Fruit fly (Drosophila melanogaster) whole organism, embryonic: Measurements from ENCODE around the gene Snx17.

Experiments
- Ada2b ChIP-seq: fragments of 200-800 bp; sonication (Bioruptor generic); IDR thresholded peaks from 2 replicates; pipeline ENCODE4 v1.3.6; 2022; ENCODE audit warnings: missing biosample characterization, missing genetic modification characterization
- Antp ChIP-seq: fragments of 200-800 bp; sonication (Bioruptor generic); optimal IDR thresholded peaks from 3 replicates; lab custom pipeline; 2016; ENCODE audit warnings: missing biosample characterization, missing genetic modification characterization
- Awh ChIP-seq: fragments of 200-800 bp; sonication (Bioruptor generic); IDR thresholded peaks from 2 replicates; pipeline ENCODE4, ENCODE4 v1.3.6; 2022; ENCODE audit warnings: missing biosample characterization, missing genetic modification characterization
- Bdp1 ChIP-seq: fragments of 200-800 bp; sonication (Bioruptor generic); optimal IDR thresholded peaks from 3 replicates; lab custom pipeline; 2016; ENCODE audit warnings: missing biosample characterization, missing genetic modification characterization
- CG1024 ChIP-seq: fragments of 200-800 bp; sonication (Bioruptor generic); IDR thresholded peaks from 2 replicates; pipeline ENCODE4 v1.3.6; 2022; ENCODE audit warnings: missing biosample characterization, missing genetic modification characterization
- CG10543 ChIP-seq: fragments of 200-800 bp; sonication (Bioruptor generic); optimal IDR thresholded peaks from 3 replicates; lab custom pipeline; 2017; ENCODE audit warnings: missing biosample characterization, mild to moderate bottlenecking, missing genetic modification characterization, moderate library complexity
- CG11093 ChIP-seq: fragments of 200-800 bp; sonication (Bioruptor generic); IDR thresholded peaks from 3 replicates; pipeline ENCODE4 v1.3.6; 2022; ENCODE audit warnings: missing biosample characterization, missing genetic modification characterization
- CG11696 ChIP-seq: fragments of 200-800 bp; sonication (Bioruptor generic); IDR thresholded peaks from 2 replicates; pipeline ENCODE4 v1.3.6; 2022; ENCODE audit warnings: missing biosample characterization, missing genetic modification characterization
- CG1233 ChIP-seq: fragments of 200-800 bp; sonication (Bioruptor generic); optimal IDR thresholded peaks from 4 replicates; lab custom pipeline; 2018; ENCODE audit warnings: missing biosample characterization, mild to moderate bottlenecking, missing genetic modification characterization
- CG14014 ChIP-seq: fragments of 200-800 bp; sonication (Bioruptor generic); IDR thresholded peaks from 2 replicates; pipeline ENCODE4 v1.3.6; 2022; ENCODE audit warnings: missing biosample characterization, missing genetic modification characterization
- CG15269 ChIP-seq: fragments of 200-800 bp; sonication (Bioruptor generic); optimal IDR thresholded peaks from 2 replicates; lab custom pipeline; 2018; ENCODE audit warnings: missing biosample characterization, mild to moderate bottlenecking, missing genetic modification characterization, moderate library complexity
- CG1602 ChIP-seq: fragments of 200-800 bp; sonication (Bioruptor generic); optimal IDR thresholded peaks from 3 replicates; lab custom pipeline; 2016; ENCODE audit warnings: missing biosample characterization, missing genetic modification characterization
- CG1603 ChIP-seq: fragments of 200-800 bp; sonication (Bioruptor generic); optimal IDR thresholded peaks from 2 replicates; lab custom pipeline; 2019; ENCODE audit warnings: missing biosample characterization, mild to moderate bottlenecking, missing genetic modification characterization, moderate library complexity
- CG16863 ChIP-seq: fragments of 200-800 bp; sonication (Bioruptor generic); optimal IDR thresholded peaks from 3 replicates; lab custom pipeline; 2016; ENCODE audit warnings: missing biosample characterization, missing genetic modification characterization
- CG17802 ChIP-seq: fragments of 200-800 bp; sonication (Bioruptor generic); optimal IDR thresholded peaks from 2 replicates; lab custom pipeline; 2018; ENCODE audit warnings: missing biosample characterization, mild to moderate bottlenecking, missing genetic modification characterization, moderate library complexity
- CG17912 ChIP-seq: fragments of 200-800 bp; sonication (Bioruptor generic); optimal IDR thresholded peaks from 2 replicates; lab custom pipeline; 2018; ENCODE audit warnings: missing biosample characterization, mild to moderate bottlenecking, missing genetic modification characterization
- CG2116 ChIP-seq: fragments of 200-800 bp; sonication (Bioruptor generic); optimal IDR thresholded peaks from 3 replicates; lab custom pipeline; 2018; ENCODE audit warnings: missing biosample characterization, mild to moderate bottlenecking, missing genetic modification characterization
- CG2120 ChIP-seq: fragments of 200-800 bp; sonication (Bioruptor generic); optimal IDR thresholded peaks from 3 replicates; lab custom pipeline; 2016; ENCODE audit warnings: missing biosample characterization, missing genetic modification characterization
- CG30020 ChIP-seq: fragments of 200-800 bp; optimal IDR thresholded peaks from 2 replicates; lab custom pipeline; 2019; ENCODE audit warnings: missing biosample characterization, mild to moderate bottlenecking, missing genetic modification characterization, moderate library complexity
- CG34422 ChIP-seq: fragments of 200-800 bp; sonication (Bioruptor generic); IDR thresholded peaks from 3 replicates; pipeline ENCODE4 v1.3.6; 2022; ENCODE audit warnings: missing biosample characterization, missing genetic modification characterization
- CG6765 ChIP-seq: fragments of 200-800 bp; sonication (Bioruptor generic); optimal IDR thresholded peaks from 3 replicates; lab custom pipeline; 2017; ENCODE audit warnings: missing biosample characterization, mild to moderate bottlenecking, missing genetic modification characterization
- CG9215 ChIP-seq: fragments of 200-800 bp; sonication (Bioruptor generic); IDR thresholded peaks from 2 replicates; pipeline ENCODE4 v1.3.6; 2022; ENCODE audit warnings: missing biosample characterization, missing genetic modification characterization
- CG9437 ChIP-seq: fragments of 200-800 bp; sonication (Bioruptor generic); optimal IDR thresholded peaks from 2 replicates; lab custom pipeline; 2018; ENCODE audit warnings: missing biosample characterization, mild to moderate bottlenecking, missing genetic modification characterization
- D19A ChIP-seq: fragments of 200-800 bp; optimal IDR thresholded peaks from 3 replicates; lab custom pipeline; 2019; ENCODE audit warnings: missing biosample characterization, mild to moderate bottlenecking, missing genetic modification characterization, moderate library complexity
- D19B ChIP-seq: fragments of 200-800 bp; sonication (Bioruptor generic); optimal IDR thresholded peaks from 2 replicates; lab custom pipeline; 2017; ENCODE audit warnings: missing biosample characterization, mild to moderate bottlenecking, missing genetic modification characterization
- Dp ChIP-seq: fragments of 200-800 bp; sonication (Bioruptor generic); optimal IDR thresholded peaks from 2 replicates; lab custom pipeline; 2018; ENCODE audit warnings: missing biosample characterization, mild to moderate bottlenecking, missing genetic modification characterization, moderate library complexity
- Gug ChIP-seq: fragments of 200-800 bp; sonication (Bioruptor generic); IDR thresholded peaks from 4 replicates; pipeline ENCODE4 v1.3.6; 2022; ENCODE audit warnings: missing biosample characterization, missing genetic modification characterization
- Lhr ChIP-seq: fragments of 200-800 bp; sonication (Bioruptor generic); optimal IDR thresholded peaks from 3 replicates; lab custom pipeline; 2017; ENCODE audit warnings: mild to moderate bottlenecking, missing biosample characterization, missing genetic modification reagents, missing genetic modification characterization
- Med ChIP-seq: fragments of 200-800 bp; sonication (Bioruptor generic); peaks from one replicate; lab custom pipeline; 2016; ENCODE audit warnings: missing biosample characterization, missing genetic modification characterization, mild to moderate bottlenecking, inconsistent platforms, moderate library complexity
- Ssrp ChIP-seq: fragments of 200-800 bp; sonication (Bioruptor generic); optimal IDR thresholded peaks from 2 replicates; lab custom pipeline; 2018; ENCODE audit warnings: missing biosample characterization, mild to moderate bottlenecking, missing genetic modification characterization, moderate library complexity
- amos ChIP-seq: fragments of 200-800 bp; sonication (Bioruptor generic); IDR thresholded peaks from 2 replicates; pipeline ENCODE4 v1.3.6; 2022; ENCODE audit warnings: missing biosample characterization, missing genetic modification characterization; ENCODE audit not compliant: partially characterized antibody
- ato ChIP-seq: fragments of 200-800 bp; sonication (Bioruptor generic); IDR thresholded peaks from 2 replicates; pipeline ENCODE4 v1.3.6; 2022; ENCODE audit warnings: missing biosample characterization, missing genetic modification characterization; ENCODE audit not compliant: partially characterized antibody
- dm ChIP-seq: fragments of 200-800 bp; sonication (Bioruptor generic); optimal IDR thresholded peaks from 3 replicates; lab custom pipeline; 2016; ENCODE audit warnings: missing biosample characterization, missing genetic modification characterization
- lab ChIP-seq: fragments of 200-800 bp; sonication (Bioruptor generic); optimal IDR thresholded peaks from 3 replicates; lab custom pipeline; 2017; ENCODE audit warnings: missing biosample characterization, missing genetic modification characterization, mild to moderate bottlenecking, moderate library complexity, missing genetic modification reagents
- lola ChIP-seq, 3 experiments: fragments of >200 bp in 2 of 3; fragments of 200-800 bp in 1 of 3; sonication (Bioruptor generic) in 1 of 3; optimal IDR thresholded peaks; 2 replicates each; lab custom pipeline; 2017 to 2019; ENCODE audit warnings: missing biosample characterization in 3 of 3, missing genetic modification characterization in 3 of 3, mild to moderate bottlenecking in 1 of 3, moderate library complexity in 1 of 3
- lov ChIP-seq, 2 experiments: fragments of 200-800 bp in 1 of 2; fragments of >200 bp in 1 of 2; sonication (Bioruptor generic) in 1 of 2; IDR thresholded peaks in 1 of 2; optimal IDR thresholded peaks in 1 of 2; 2 replicates in 1 of 2; 3 replicates in 1 of 2; pipeline versions ENCODE4 v1.3.6 to Lab custom; 2017 to 2022; ENCODE audit warnings: missing biosample characterization in 1 of 2, missing genetic modification characterization in 1 of 2
- luna ChIP-seq: fragments of 200-800 bp; sonication (Bioruptor generic); optimal IDR thresholded peaks from 2 replicates; lab custom pipeline; 2016; ENCODE audit warnings: missing biosample characterization, missing genetic modification characterization
- nmo ChIP-seq: fragments of 200-800 bp; sonication (Bioruptor generic); optimal IDR thresholded peaks from 2 replicates; lab custom pipeline; 2018; ENCODE audit warnings: missing biosample characterization, mild to moderate bottlenecking, missing genetic modification characterization, moderate library complexity
- otp ChIP-seq: fragments of 200-800 bp; sonication (Bioruptor generic); IDR thresholded peaks from 3 replicates; pipeline ENCODE4, ENCODE4 v1.3.6; 2022; ENCODE audit warnings: missing biosample characterization, missing genetic modification characterization
- scrt ChIP-seq: fragments of 200-800 bp; sonication (Bioruptor generic); optimal IDR thresholded peaks from 2 replicates; lab custom pipeline; 2018; ENCODE audit warnings: missing biosample characterization, mild to moderate bottlenecking, missing genetic modification characterization, moderate library complexity
- sd ChIP-seq: fragments of 200-800 bp; sonication (Bioruptor generic); optimal IDR thresholded peaks from 3 replicates; lab custom pipeline; 2018; ENCODE audit warnings: missing biosample characterization, mild to moderate bottlenecking, missing genetic modification characterization, moderate library complexity
- sens ChIP-seq: fragments of 200-800 bp; sonication (Bioruptor generic); peaks from one replicate; lab custom pipeline; 2016; ENCODE audit warnings: missing biosample characterization, missing genetic modification characterization
- so ChIP-seq: fragments of 200-800 bp; sonication (Bioruptor generic); IDR thresholded peaks from 3 replicates; pipeline ENCODE4 v1.3.6; 2022; ENCODE audit warnings: missing biosample characterization, missing genetic modification characterization
- sob ChIP-seq: fragments of 200-800 bp; sonication (Bioruptor generic); IDR thresholded peaks from 2 replicates; pipeline ENCODE4 v1.3.6; 2022; ENCODE audit warnings: missing biosample characterization, missing genetic modification characterization
- sr ChIP-seq: fragments of 200-800 bp; sonication (Bioruptor generic); IDR thresholded peaks from 3 replicates; pipeline ENCODE4 v1.3.6; 2022; ENCODE audit warnings: missing biosample characterization, missing genetic modification characterization
- tx ChIP-seq: fragments of 200-800 bp; sonication (Bioruptor generic); optimal IDR thresholded peaks from 2 replicates; lab custom pipeline; 2016; ENCODE audit warnings: missing biosample characterization, missing genetic modification characterization
- vfl ChIP-seq: fragments of 200-800 bp; sonication (Bioruptor generic); optimal IDR thresholded peaks from 2 replicates; lab custom pipeline; 2016; ENCODE audit warnings: missing biosample characterization, missing genetic modification characterization
- vvl ChIP-seq: fragments of 200-800 bp; sonication (Bioruptor generic); IDR thresholded peaks from 2 replicates; pipeline ENCODE4 v1.3.6; 2022; ENCODE audit warnings: missing biosample characterization, missing genetic modification characterization
- zen2 ChIP-seq: fragments of 200-800 bp; sonication (Bioruptor generic); IDR thresholded peaks from 3 replicates; pipeline ENCODE4 v1.3.6; 2022; ENCODE audit warnings: missing biosample characterization, missing genetic modification characterization; ENCODE audit not compliant: partially characterized antibody

The Snx17 gene

DNA sequence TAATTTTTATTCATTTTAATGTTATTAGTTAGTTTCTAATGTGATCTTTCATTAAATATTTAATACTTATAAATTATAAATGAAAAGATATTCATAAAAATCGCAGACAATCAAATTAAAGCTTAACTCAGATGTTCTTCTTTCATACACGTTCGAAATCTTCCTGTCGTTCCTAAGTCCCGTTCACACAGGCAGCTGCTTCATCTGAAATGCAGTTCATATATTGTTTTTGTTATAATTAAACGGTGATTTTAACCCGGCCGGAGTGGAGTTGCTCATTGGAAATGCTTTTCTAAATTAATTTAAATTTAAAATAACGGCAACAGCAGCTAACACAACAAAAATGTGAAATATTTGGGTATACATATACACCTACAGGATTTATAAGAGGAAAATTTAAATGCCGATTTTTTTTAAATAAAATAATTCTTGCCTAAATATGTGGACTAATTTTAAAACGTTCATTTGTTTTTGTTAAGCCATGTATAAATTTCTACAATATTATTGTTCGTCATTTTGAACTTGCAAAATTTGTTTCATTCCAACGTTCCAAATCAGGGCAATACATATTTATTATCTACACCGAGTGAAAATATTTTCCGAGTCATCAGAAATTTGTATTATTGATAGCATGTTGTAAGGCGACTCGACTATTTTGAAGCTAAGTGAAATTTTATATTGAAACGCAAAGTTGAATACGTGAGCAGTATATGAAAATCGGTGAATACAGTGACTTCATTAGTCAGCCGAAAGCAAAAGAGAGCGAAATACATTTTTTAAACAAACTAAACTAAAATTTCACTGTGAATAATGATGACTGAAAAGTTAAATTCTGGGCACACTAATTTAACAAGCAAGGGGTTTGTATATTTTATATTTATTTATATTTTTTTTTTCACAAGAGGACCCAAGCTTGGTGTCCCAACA is 32.2 kb upstream of the Snx17 start, which contains the start of gene me31B (continued):
- TF ChIP-seq Gug (no peak), D19A (tag; lab: Kevin White, UChicago) (no peak), CG30020 (peak; percentile 100), CG9437 (no peak), CG11093 (no peak), CG1233 (GFP tag; lab: Kevin White, UChicago) (peak; percentile 17), sr (GFP tag; lab: Robert Waterston, UW) (no peak), CG2116 (GFP tag; lab: Kevin White, UChicago) (no peak), ato (GFP tag; lab: Robert Waterston, UW) (no peak), otp (GFP tag; lab: Robert Waterston, UW) (no peak), Ada2b (no peak), Lhr (peak; percentile 7), CG34422 (GFP tag; lab: Robert Waterston, UW) (no peak), Antp (no peak), CG17802 (tag; lab: Kevin White, UChicago) (peak; percentile 96), Med (peak; percentile 27), nmo (peak; percentile 61), CG9215 (GFP tag; lab: Robert Waterston, UW) (no peak), Dp (GFP tag; lab: Kevin White, UChicago) (no peak), CG1603 (peak; percentile 99), lab (no peak), CG10543 (no peak), CG16863 (GFP tag; lab: Kevin White, UChicago) (no peak), zen2 (GFP tag; lab: Robert Waterston, UW) (no peak), CG2120 (GFP tag; lab: Kevin White, UChicago) (no peak), vfl (GFP tag; lab: Kevin White, UChicago) (no peak), CG6765 (GFP tag; lab: Kevin White, UChicago) (no peak), lov (optimal IDR thresholded peaks at IDR 0.05; lab: Kevin White, UChicago) (no peak), lov (GFP tag; IDR thresholded peaks at IDR 0.05; lab: Robert Waterston, UW) (no peak), sd (tag; lab: Kevin White, UChicago) (peak; percentile 15), CG1602 (GFP tag; lab: Kevin White, UChicago) (no peak), CG15269 (tag; lab: Kevin White, UChicago) (no peak), amos (GFP tag; lab: Robert Waterston, UW) (no peak), CG17912 (GFP tag; lab: Kevin White, UChicago) (peak; percentile 6), so (GFP tag; lab: Robert Waterston, UW) (no peak), scrt (GFP tag; lab: Kevin White, UChicago) (no peak), Ssrp (tag; lab: Kevin White, UChicago) (peak; percentile 36), Bdp1 (GFP tag; lab: Kevin White, UChicago) (no peak), CG11696 (GFP tag; lab: Robert Waterston, UW) (no peak), CG14014 (no peak), luna (no peak), D19B (GFP tag; lab: Kevin White, UChicago) (no peak), sens (GFP tag; lab: Kevin White, UChicago) (peak; percentile 9), CG1024 (GFP tag; lab: Robert Waterston, UW) (peak; percentile 93), dm (no peak), lola (GFP tag; optimal IDR thresholded peaks at IDR 0.05; lab: Kevin White, UChicago) (peak in 1 of 3 experiments; percentile 26), Awh (GFP tag; lab: Robert Waterston, UW) (no peak), tx (GFP tag; lab: Kevin White, UChicago) (no peak), vvl (GFP tag; lab: Robert Waterston, UW) (no peak), sob (GFP tag; lab: Robert Waterston, UW) (no peak)
